Fruit fly (Drosophila melanogaster) S2 (cell line): ENCODE data around the gene CG12951.

ENCODE experiments used
- CG8478 ChIP-seq: fragments of >200 bp; optimal IDR thresholded peaks from 2 replicates; lab custom pipeline; 2018
- CTCF ChIP-seq, 2 experiments: fragments of >200 bp; optimal IDR thresholded peaks; 2 replicates each; lab custom pipeline; 2018

- TF ChIP-seq CTCF (optimal IDR thresholded peaks at IDR 0.05; lab: Kevin White, UChicago) (no peak), CG8478 (lab: Kevin White, UChicago) (no peak)
Measured at dm6 chr3R:9321470-9321869, 8.7 kb downstream of the CG12951 start, which contains the start of gene HP1e.
